Fruit fly (Drosophila melanogaster): Measurements from ENCODE around the gene Ccdc39.

DNA sequence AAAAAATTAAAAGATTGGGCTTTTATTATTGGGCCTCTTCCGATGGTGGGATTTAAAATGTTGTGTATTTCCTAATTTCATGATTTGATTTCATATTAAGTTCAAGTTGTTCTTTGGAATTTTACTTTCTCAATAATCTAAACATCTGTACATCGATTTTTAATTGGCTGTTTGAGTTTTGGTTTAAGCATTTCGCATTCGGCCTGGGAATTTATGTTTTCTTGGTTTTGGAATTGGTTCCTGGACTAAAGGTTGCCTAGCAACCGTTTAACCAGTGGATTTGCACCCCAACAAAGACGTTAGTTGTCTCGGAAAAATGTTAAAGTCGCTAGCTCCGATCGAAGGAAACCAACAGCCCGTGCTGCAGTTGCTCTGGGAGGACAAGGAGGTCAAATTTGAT lies 31.5 kb upstream of the Ccdc39 start, which contains the start of gene BBS5:
- TF ChIP-seq CG8478 (optimal IDR thresholded peaks at IDR 0.05) (no peak), EcR (GFP tag; optimal IDR thresholded peaks at IDR 0.05) (no peak), Dll (optimal IDR thresholded peaks at IDR 0.05) (no peak), usp (GFP tag; optimal IDR thresholded peaks at IDR 0.05) (no peak), pan (optimal IDR thresholded peaks at IDR 0.05) (no peak)
